Worm (Caenorhabditis elegans) whole organism, L1 larva: ENCODE results near the gene vpat-1.

Experiments used
- C16A3.4 ChIP-seq: fragments of 150-350 bp; optimal IDR thresholded peaks from 2 replicates; lab custom pipeline; 2014; ENCODE audit warnings: missing biosample characterization, missing genetic modification characterization
- C34B4.2 ChIP-seq: sonication (generic microtip); optimal IDR thresholded peaks from 2 replicates; lab custom pipeline; 2017; ENCODE audit warnings: mild to moderate bottlenecking, missing genetic modification characterization, missing compliant biosample characterization
- F16B12.6 ChIP-seq: fragments of 150-350 bp; optimal IDR thresholded peaks from 2 replicates; lab custom pipeline; 2014; ENCODE audit warnings: missing biosample characterization, missing genetic modification characterization
- Y116A8C.19 ChIP-seq: sonication (generic microtip); optimal IDR thresholded peaks from 2 replicates; lab custom pipeline; 2016; ENCODE audit warnings: missing compliant biosample characterization, missing genetic modification characterization, borderline replicate concordance
- alr-1 ChIP-seq: fragments of 200-800 bp; sonication (Bioruptor generic); optimal IDR thresholded peaks from 2 replicates; lab custom pipeline; 2018; ENCODE audit warnings: borderline replicate concordance, mild to moderate bottlenecking, missing genetic modification characterization, missing compliant biosample characterization
- blmp-1 ChIP-seq: fragments of 150-350 bp; optimal IDR thresholded peaks from 2 replicates; lab custom pipeline; 2014; ENCODE audit warnings: missing biosample characterization, missing genetic modification characterization
- ceh-63 ChIP-seq: fragments of 200-800 bp; sonication (Bioruptor generic); optimal IDR thresholded peaks from 2 replicates; lab custom pipeline; 2018; ENCODE audit warnings: mild to moderate bottlenecking, missing genetic modification characterization, missing compliant biosample characterization
- dsc-1 ChIP-seq: sonication (generic microtip); optimal IDR thresholded peaks from 2 replicates; lab custom pipeline; 2016; ENCODE audit warnings: mild to moderate bottlenecking, missing genetic modification characterization, missing compliant biosample characterization
- efl-3 ChIP-seq: fragments of 200-800 bp; sonication (Bioruptor generic); optimal IDR thresholded peaks from 2 replicates; lab custom pipeline; 2018; ENCODE audit warnings: mild to moderate bottlenecking, missing genetic modification characterization, missing compliant biosample characterization
- elt-3 ChIP-seq, 6 experiments: fragments of 150-350 bp in 1 of 6; sonication (generic microtip); optimal IDR thresholded peaks; 2 replicates each; lab custom pipeline; 2017 to 2018; ENCODE audit warnings: missing biosample characterization in 6 of 6, missing genetic modification characterization in 6 of 6, inconsistent platforms in 1 of 6
- fkh-4 ChIP-seq: sonication (generic microtip); optimal IDR thresholded peaks from 2 replicates; lab custom pipeline; 2016; ENCODE audit warnings: missing compliant biosample characterization, missing genetic modification characterization, borderline replicate concordance
- fkh-8 ChIP-seq: sonication (generic microtip); optimal IDR thresholded peaks from 2 replicates; lab custom pipeline; 2016; ENCODE audit warnings: mild to moderate bottlenecking, missing genetic modification characterization, missing compliant biosample characterization
- hlh-17 ChIP-seq: fragments of 200-800 bp; sonication (Bioruptor generic); optimal IDR thresholded peaks from 2 replicates; lab custom pipeline; 2018; ENCODE audit warnings: missing genetic modification characterization, mild to moderate bottlenecking, missing compliant biosample characterization, moderate library complexity, borderline replicate concordance
- isw-1 ChIP-seq: fragments of 200-800 bp; sonication (Bioruptor generic); IDR thresholded peaks from 2 replicates; pipeline ENCODE4 v1.3.6; 2022; ENCODE audit warnings: missing genetic modification characterization, missing compliant biosample characterization
- jun-1 ChIP-seq: fragments of 150-350 bp; optimal IDR thresholded peaks from 2 replicates; lab custom pipeline; 2014; ENCODE audit warnings: missing biosample characterization, missing genetic modification reagents, missing genetic modification characterization
- lin-13 ChIP-seq: fragments of 150-350 bp; optimal IDR thresholded peaks from 2 replicates; lab custom pipeline; 2014; ENCODE audit warnings: missing biosample characterization, missing genetic modification reagents, missing genetic modification characterization
- lin-14 ChIP-seq: fragments of 200-800 bp; sonication (Bioruptor generic); optimal IDR thresholded peaks from 2 replicates; lab custom pipeline; 2018; ENCODE audit warnings: mild to moderate bottlenecking, missing genetic modification characterization, moderate library complexity, missing compliant biosample characterization
- lin-15B ChIP-seq: fragments of 150-350 bp; sonication (generic microtip); optimal IDR thresholded peaks from 3 replicates; lab custom pipeline; 2014; ENCODE audit warnings: missing biosample characterization, missing genetic modification characterization
- lin-35 ChIP-seq, 2 experiments: fragments of 150-350 bp; optimal IDR thresholded peaks; 2 replicates each; lab custom pipeline; 2014; ENCODE audit warnings: missing biosample characterization in 2 of 2, missing genetic modification characterization in 2 of 2, missing genetic modification reagents in 2 of 2
- lin-39 ChIP-seq: fragments of 150-350 bp; optimal IDR thresholded peaks from 2 replicates; lab custom pipeline; 2014; ENCODE audit warnings: missing biosample characterization, missing genetic modification reagents, missing genetic modification characterization
- lir-3 ChIP-seq: sonication (generic microtip); optimal IDR thresholded peaks from 2 replicates; lab custom pipeline; 2016; ENCODE audit warnings: mild to moderate bottlenecking, missing genetic modification characterization, moderate library complexity, missing compliant biosample characterization; ENCODE audit not compliant: poor library complexity
- lsy-2 ChIP-seq, 2 experiments: fragments of 150-350 bp; optimal IDR thresholded peaks; 2 replicates each; lab custom pipeline; 2014; ENCODE audit warnings: missing biosample characterization in 2 of 2, missing genetic modification characterization in 2 of 2
- mef-2 ChIP-seq: fragments of 150-350 bp; optimal IDR thresholded peaks from 2 replicates; lab custom pipeline; 2014; ENCODE audit warnings: missing biosample characterization, missing genetic modification characterization
- mep-1 ChIP-seq: fragments of 150-350 bp; optimal IDR thresholded peaks from 2 replicates; lab custom pipeline; 2014; ENCODE audit warnings: missing biosample characterization, missing genetic modification characterization
- nhr-11 ChIP-seq: fragments of 150-350 bp; optimal IDR thresholded peaks from 2 replicates; lab custom pipeline; 2014; ENCODE audit warnings: missing biosample characterization, missing genetic modification characterization
- nhr-20 ChIP-seq: sonication (generic microtip); optimal IDR thresholded peaks from 2 replicates; lab custom pipeline; 2016; ENCODE audit warnings: mild to moderate bottlenecking, missing genetic modification characterization, missing compliant biosample characterization
- nhr-28 ChIP-seq: fragments of 150-350 bp; optimal IDR thresholded peaks from 2 replicates; lab custom pipeline; 2014; ENCODE audit warnings: missing biosample characterization, missing genetic modification characterization
- nhr-47 ChIP-seq: sonication (generic microtip); optimal IDR thresholded peaks from 2 replicates; lab custom pipeline; 2016; ENCODE audit warnings: mild to moderate bottlenecking, missing genetic modification characterization, moderate library complexity, missing compliant biosample characterization
- nhr-71 ChIP-seq: sonication (generic microtip); optimal IDR thresholded peaks from 2 replicates; lab custom pipeline; 2016; ENCODE audit warnings: mild to moderate bottlenecking, missing genetic modification characterization, moderate library complexity, missing compliant biosample characterization
- nhr-76 ChIP-seq: sonication (generic microtip); optimal IDR thresholded peaks from 2 replicates; lab custom pipeline; 2017; ENCODE audit warnings: missing biosample characterization, missing genetic modification characterization
- nhr-85 ChIP-seq: sonication (generic microtip); peaks from one replicate; lab custom pipeline; 2016; ENCODE audit warnings: missing genetic modification characterization, inconsistent platforms, missing compliant biosample characterization
- nhr-90 ChIP-seq: sonication (generic microtip); optimal IDR thresholded peaks from 2 replicates; lab custom pipeline; 2016; ENCODE audit warnings: mild to moderate bottlenecking, missing genetic modification characterization, missing compliant biosample characterization; ENCODE audit not compliant: poor library complexity
- pag-3 ChIP-seq: sonication (generic microtip); optimal IDR thresholded peaks from 2 replicates; lab custom pipeline; 2017; ENCODE audit warnings: missing genetic modification characterization, mild to moderate bottlenecking, missing compliant biosample characterization, antibody characterized with exemption, borderline replicate concordance; ENCODE audit not compliant: insufficient read depth
- pax-3 ChIP-seq: fragments of 200-800 bp; sonication (Bioruptor generic); optimal IDR thresholded peaks from 2 replicates; lab custom pipeline; 2018; ENCODE audit warnings: mild to moderate bottlenecking, missing genetic modification characterization, moderate library complexity, missing compliant biosample characterization
- pqm-1 ChIP-seq: sonication (generic microtip); optimal IDR thresholded peaks from 3 replicates; lab custom pipeline; 2017; ENCODE audit warnings: missing biosample characterization, missing genetic modification characterization
- rnt-1 ChIP-seq: sonication (generic microtip); optimal IDR thresholded peaks from 2 replicates; lab custom pipeline; 2016; ENCODE audit warnings: mild to moderate bottlenecking, missing genetic modification characterization, moderate library complexity, missing compliant biosample characterization
- skn-1 ChIP-seq: fragments of 150-350 bp; optimal IDR thresholded peaks from 2 replicates; lab custom pipeline; 2014; ENCODE audit warnings: missing biosample characterization, missing genetic modification characterization
- snpc-4 ChIP-seq: fragments of 150-350 bp; optimal IDR thresholded peaks from 2 replicates; lab custom pipeline; 2014; ENCODE audit warnings: missing biosample characterization, missing genetic modification characterization
- snu-23 ChIP-seq: sonication (generic microtip); optimal IDR thresholded peaks from 2 replicates; lab custom pipeline; 2016; ENCODE audit warnings: missing genetic modification characterization, missing compliant biosample characterization
- sox-4 ChIP-seq: sonication (generic microtip); optimal IDR thresholded peaks from 2 replicates; lab custom pipeline; 2016; ENCODE audit warnings: missing genetic modification characterization, missing compliant biosample characterization
- tbx-2 ChIP-seq: sonication (generic microtip); optimal IDR thresholded peaks from 2 replicates; lab custom pipeline; 2016; ENCODE audit warnings: missing genetic modification characterization, missing compliant biosample characterization
- unc-130 ChIP-seq: fragments of 150-350 bp; optimal IDR thresholded peaks from 2 replicates; lab custom pipeline; 2017; ENCODE audit warnings: missing biosample characterization, missing genetic modification characterization, inconsistent platforms
- unc-30 ChIP-seq: sonication (generic microtip); optimal IDR thresholded peaks from 2 replicates; lab custom pipeline; 2017; ENCODE audit warnings: missing biosample characterization, missing genetic modification characterization
- vab-15 ChIP-seq: sonication (generic microtip); optimal IDR thresholded peaks from 2 replicates; lab custom pipeline; 2017; ENCODE audit warnings: missing genotype, mild to moderate bottlenecking, missing genetic modification characterization, missing compliant biosample characterization
- xbp-1 ChIP-seq: sonication (generic microtip); optimal IDR thresholded peaks from 2 replicates; lab custom pipeline; 2016; ENCODE audit warnings: missing genetic modification characterization, missing compliant biosample characterization
- zag-1 ChIP-seq: fragments of 150-350 bp; optimal IDR thresholded peaks from 2 replicates; lab custom pipeline; 2014; ENCODE audit warnings: missing biosample characterization, missing genetic modification characterization
- ztf-11 ChIP-seq, 2 experiments: sonication (generic microtip); optimal IDR thresholded peaks; 2 replicates each; lab custom pipeline; 2016 to 2017; ENCODE audit warnings: missing genetic modification characterization in 2 of 2, missing biosample characterization in 1 of 2, missing compliant biosample characterization in 1 of 2
- ztf-4 ChIP-seq: fragments of 150-350 bp; optimal IDR thresholded peaks from 2 replicates; lab custom pipeline; 2014; ENCODE audit warnings: missing biosample characterization, missing genetic modification characterization

The vpat-1 gene

DNA sequence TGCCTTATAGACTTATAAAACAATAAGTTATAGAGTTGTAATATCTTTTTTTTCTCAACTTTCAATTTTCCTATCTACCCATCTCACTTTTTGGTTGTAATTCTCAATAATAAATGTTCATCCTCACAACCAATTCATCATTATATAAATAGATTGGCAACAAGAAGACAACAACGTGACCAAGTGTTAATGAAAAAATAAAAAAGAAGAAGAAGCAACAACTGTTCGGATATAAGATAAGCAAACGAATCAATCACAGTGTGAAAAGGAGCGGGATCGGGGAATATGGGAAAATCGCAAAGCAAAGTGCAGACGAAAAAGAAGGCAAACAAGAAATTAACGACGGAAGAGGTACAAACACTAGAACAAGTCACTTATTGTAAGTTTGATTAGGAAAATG is 7.9 kb upstream of the vpat-1 start, which contains the start of gene ncs-3 (continued):
- TF ChIP-seq lin-13 (GFP tag; lab: Kevin White, UChicago), result no peak
- peak; percentile 17 for TF ChIP-seq nhr-20 (tag; lab: Kevin White, UChicago)
- no peak for TF ChIP-seq tbx-2 (tag; lab: Kevin White, UChicago)
- no peak for TF ChIP-seq unc-30 (tag; lab: Kevin White, UChicago)

ce11 chrX:1052960-1053359 is 7.0 kb upstream of the vpat-1 start:
- TF ChIP-seq lin-14 (GFP tag; lab: Kevin White, UChicago) (peak; percentile 20), skn-1 (no peak), fkh-4 (tag; lab: Kevin White, UChicago) (peak; percentile 94), jun-1 (no peak), dsc-1 (tag; lab: Kevin White, UChicago) (peak; percentile 99), rnt-1 (tag; lab: Kevin White, UChicago) (peak; percentile 28)

DNA sequence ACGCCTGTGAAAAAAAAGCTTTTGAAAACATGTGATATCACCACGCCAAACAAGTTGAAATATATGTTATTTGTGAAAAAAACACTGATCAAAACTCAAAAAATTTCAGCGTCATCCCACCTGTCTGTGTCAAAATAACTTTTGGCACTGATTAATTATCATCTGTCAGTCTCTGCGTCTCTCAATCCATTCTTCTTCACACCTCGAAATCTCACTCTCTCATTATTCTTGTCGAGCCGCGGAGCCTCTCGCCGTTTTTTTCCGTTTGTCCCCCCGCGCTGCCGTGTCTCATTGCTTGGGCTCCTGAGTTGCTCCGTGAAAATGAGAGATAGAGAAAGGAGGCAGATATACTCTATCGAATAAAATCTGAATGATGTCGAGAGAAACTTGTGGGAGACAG is 5.0 kb upstream of the vpat-1 start:
- TF ChIP-seq snpc-4 (tag; lab: Kevin White, UChicago) (no peak), Y116A8C.19 (tag; lab: Kevin White, UChicago) (no peak), unc-130 (tag; lab: Kevin White, UChicago) (no peak), isw-1 (GFP tag; lab: Robert Waterston, UW) (no peak), nhr-71 (peak; percentile 86), snu-23 (GFP tag; lab: Kevin White, UChicago) (peak; percentile 48), lir-3 (tag; lab: Kevin White, UChicago) (no peak), nhr-20 (tag; lab: Kevin White, UChicago) (peak; percentile 54), zag-1 (tag; lab: Kevin White, UChicago) (no peak), mep-1 (peak; percentile 19), ztf-4 (tag; lab: Kevin White, UChicago) (no peak), nhr-85 (tag; lab: Kevin White, UChicago) (no peak), lin-15B (tag; lab: Kevin White, UChicago) (no peak), nhr-28 (tag; lab: Kevin White, UChicago) (no peak), ztf-11 (tag; optimal IDR thresholded peaks at IDR 0.05; lab: Kevin White, UChicago) (no peak), alr-1 (tag; lab: Kevin White, UChicago) (no peak), C16A3.4 (tag; lab: Kevin White, UChicago) (no peak), unc-30 (tag; lab: Kevin White, UChicago) (no peak), pax-3 (tag; lab: Kevin White, UChicago) (no peak), sox-4 (tag; lab: Kevin White, UChicago) (no peak), nhr-76 (tag; lab: Kevin White, UChicago) (no peak), pag-3 (tag; lab: Kevin White, UChicago) (peak; percentile 83), tbx-2 (tag; lab: Kevin White, UChicago) (peak; percentile 42), lsy-2 (tag; optimal IDR thresholded peaks at IDR 0.05; lab: Kevin White, UChicago) (peak; percentile 31 to 34), lin-35 (GFP tag; optimal IDR thresholded peaks at IDR 0.05; lab: Kevin White, UChicago) (no peak), pqm-1 (no peak), vab-15 (tag; lab: Kevin White, UChicago) (no peak), mef-2 (peak; percentile 30), skn-1 (peak; percentile 54), F16B12.6 (no peak), lin-13 (GFP tag; lab: Kevin White, UChicago) (no peak), fkh-8 (tag; lab: Kevin White, UChicago) (peak; percentile 56), lin-39 (tag; lab: Kevin White, UChicago) (peak; percentile 61), efl-3 (GFP tag; lab: Kevin White, UChicago) (no peak), blmp-1 (tag; lab: Kevin White, UChicago) (no peak), nhr-47 (peak; percentile 49), nhr-90 (tag; lab: Kevin White, UChicago) (no peak), nhr-11 (tag; lab: Kevin White, UChicago) (no peak), xbp-1 (tag; lab: Kevin White, UChicago) (peak; percentile 26), ceh-63 (GFP tag; lab: Kevin White, UChicago) (no peak), dsc-1 (tag; lab: Kevin White, UChicago) (peak; percentile 80), elt-3 (tag; optimal IDR thresholded peaks at IDR 0.05; lab: Kevin White, UChicago) (no peak), hlh-17 (GFP tag; lab: Kevin White, UChicago) (no peak), C34B4.2 (tag; lab: Kevin White, UChicago) (no peak)
